Worm (Caenorhabditis elegans): ENCODE measurements around the gene sre-30.
"Not testable (repeated sequence)": the region's sequence is repeated elsewhere in the genome, so short reads cannot be mapped to it uniquely, and the experiment has no call there.

sre-30 gene

ce11 chrII:12406394-12406793 is at the start of gene sre-30:
Gene sre-30, minus strand, starts transcription at chrII:12406494.
- no peak for TF ChIP-seq W03F9.2 (tag; optimal IDR thresholded peaks at IDR 0.05)
- no peak for TF ChIP-seq him-1 (tag; optimal IDR thresholded peaks at IDR 0.05)
- TF ChIP-seq dao-5 (tag; optimal IDR thresholded peaks at IDR 0.05): no peak

- TF ChIP-seq W03F9.2 (tag; optimal IDR thresholded peaks at IDR 0.05) (no peak), dao-5 (tag; optimal IDR thresholded peaks at IDR 0.05) (no peak), him-1 (tag; optimal IDR thresholded peaks at IDR 0.05) (no peak)
Observed at ce11 chrII:12452754-12453352, 46.6 kb upstream of the sre-30 start, which contains the start of the genes sre-35 and sre-33. Gene sre-35, minus strand, starts transcription at chrII:12452854. Gene sre-33, plus strand, starts transcription at chrII:12453302.

- TF ChIP-seq dao-5 (tag; optimal IDR thresholded peaks at IDR 0.05): no peak
- no peak for TF ChIP-seq W03F9.2 (tag; optimal IDR thresholded peaks at IDR 0.05)
- TF ChIP-seq him-1 (tag; optimal IDR thresholded peaks at IDR 0.05): no peak
Observed at ce11 chrII:12449849-12450248, 43.6 kb upstream of the sre-30 start, which contains the start of gene sre-34. Gene sre-34, plus strand, starts transcription at chrII:12450149.

- TF ChIP-seq W03F9.2 (tag; optimal IDR thresholded peaks at IDR 0.05) (no peak), him-1 (tag; optimal IDR thresholded peaks at IDR 0.05) (no peak), dao-5 (tag; optimal IDR thresholded peaks at IDR 0.05) (no peak)
Observed at ce11 chrII:12448241-12448640, 41.9 kb upstream of the sre-30 start, which contains the start of gene srh-27. Gene srh-27, plus strand, starts transcription at chrII:12448541.

- no peak for TF ChIP-seq him-1 (tag; optimal IDR thresholded peaks at IDR 0.05)
- no peak for TF ChIP-seq W03F9.2 (tag; optimal IDR thresholded peaks at IDR 0.05)
- no peak for TF ChIP-seq dao-5 (tag; optimal IDR thresholded peaks at IDR 0.05)
Observed at ce11 chrII:12444679-12445376, 38.5 kb upstream of the sre-30 start, which contains the start of the genes W05H5.1 and pitr-6. Gene W05H5.1, minus strand, starts transcription at chrII:12444779. Gene pitr-6, plus strand, starts transcription at chrII:12445326.

ce11 chrII:12441164-12441563 is 34.9 kb upstream of the sre-30 start, which contains the start of gene Y57A10C.10:
Gene Y57A10C.10, minus strand, starts transcription at chrII:12441264.
- TF ChIP-seq dao-5, W03F9.2, him-1 (tag; optimal IDR thresholded peaks at IDR 0.05): not testable (repeated sequence)

ce11 chrII:12438441-12438840 is 32.1 kb upstream of the sre-30 start, which contains the start of gene Y57A10C.9:
Gene Y57A10C.9, minus strand, starts transcription at chrII:12438541.
- TF ChIP-seq him-1 (tag; optimal IDR thresholded peaks at IDR 0.05) (no peak), dao-5 (tag; optimal IDR thresholded peaks at IDR 0.05) (no peak), W03F9.2 (tag; optimal IDR thresholded peaks at IDR 0.05) (no peak)

- no peak for TF ChIP-seq dao-5 (tag; optimal IDR thresholded peaks at IDR 0.05)
- TF ChIP-seq him-1 (tag; optimal IDR thresholded peaks at IDR 0.05): no peak
- no peak for TF ChIP-seq W03F9.2 (tag; optimal IDR thresholded peaks at IDR 0.05)
Observed at ce11 chrII:12436717-12437116, 30.4 kb upstream of the sre-30 start.

ce11 chrII:12435202-12435872 is 29.0 kb upstream of the sre-30 start:
- TF ChIP-seq him-1 (tag; optimal IDR thresholded peaks at IDR 0.05) (no peak), W03F9.2 (tag; optimal IDR thresholded peaks at IDR 0.05) (no peak), dao-5 (tag; optimal IDR thresholded peaks at IDR 0.05) (no peak)

- TF ChIP-seq him-1 (tag; optimal IDR thresholded peaks at IDR 0.05): no peak
- TF ChIP-seq dao-5 (tag; optimal IDR thresholded peaks at IDR 0.05): no peak
- no peak for TF ChIP-seq W03F9.2 (tag; optimal IDR thresholded peaks at IDR 0.05)
Observed at ce11 chrII:12432356-12432755, 26.1 kb upstream of the sre-30 start, which contains the start of gene dct-12. Gene dct-12, minus strand, starts transcription at chrII:12432456.

ce11 chrII:12429743-12430142 is 23.4 kb upstream of the sre-30 start, which contains the start of gene Y57A10C.8:
Gene Y57A10C.8, minus strand, starts transcription at chrII:12429843.
- no peak for TF ChIP-seq dao-5 (tag; optimal IDR thresholded peaks at IDR 0.05)
- TF ChIP-seq W03F9.2 (tag; optimal IDR thresholded peaks at IDR 0.05): no peak
- no peak for TF ChIP-seq him-1 (tag; optimal IDR thresholded peaks at IDR 0.05)

- no peak for TF ChIP-seq him-1 (tag; optimal IDR thresholded peaks at IDR 0.05)
- peak; percentile 32 for TF ChIP-seq W03F9.2 (tag; optimal IDR thresholded peaks at IDR 0.05)
- TF ChIP-seq dao-5 (tag; optimal IDR thresholded peaks at IDR 0.05): no peak
Observed at ce11 chrII:12425644-12426222, 19.4 kb upstream of the sre-30 start, which contains the start of gene daf-22. Gene daf-22, minus strand, starts transcription at chrII:12425694.

- TF ChIP-seq dao-5 (tag; optimal IDR thresholded peaks at IDR 0.05): no peak
- no peak for TF ChIP-seq W03F9.2 (tag; optimal IDR thresholded peaks at IDR 0.05)
- no peak for TF ChIP-seq him-1 (tag; optimal IDR thresholded peaks at IDR 0.05)
Observed at ce11 chrII:12420486-12420885, 14.2 kb upstream of the sre-30 start, which contains the start of gene sre-26. Gene sre-26, minus strand, starts transcription at chrII:12420586.

All from whole organism, L4/young adult.